Worm (Caenorhabditis elegans) whole organism, L1 larva: Measurements from ENCODE around the gene famh-161.

Experiments used
- ces-1 ChIP-seq: fragments of 150-350 bp; optimal IDR thresholded peaks from 2 replicates; lab custom pipeline; 2014; ENCODE audit warnings: missing biosample characterization, missing genetic modification reagents, missing genetic modification characterization
- fos-1 ChIP-seq: fragments of 150-350 bp; optimal IDR thresholded peaks from 2 replicates; lab custom pipeline; 2014; ENCODE audit warnings: missing biosample characterization, missing genetic modification characterization

ce11 chrV:20486549-20486948 is 47.4 kb downstream of the famh-161 start:
- TF ChIP-seq fos-1, result no peak
- no peak for TF ChIP-seq ces-1
